Fruit fly (Drosophila melanogaster) whole organism, embryonic: Measurements from ENCODE around the gene CG16953.
A peak's percentile ranks its signal among the peaks of the same experiment; 100 is the strongest.

Experiments
- Aef1 ChIP-seq: fragments of 200-800 bp; sonication (Bioruptor generic); IDR thresholded peaks from 3 replicates; pipeline ENCODE4 v1.3.6; 2022; ENCODE audit warnings: missing biosample characterization, missing genetic modification characterization
- CG10321 ChIP-seq: fragments of 200-800 bp; sonication (Bioruptor generic); IDR thresholded peaks from 2 replicates; pipeline ENCODE4 v1.3.6; 2022; ENCODE audit warnings: missing biosample characterization, missing genetic modification characterization
- CG10654 ChIP-seq: fragments of 200-800 bp; sonication (Bioruptor generic); optimal IDR thresholded peaks from 2 replicates; lab custom pipeline; 2016; ENCODE audit warnings: missing biosample characterization, missing genetic modification characterization
- CG11504 ChIP-seq: fragments of 200-800 bp; sonication (Bioruptor generic); optimal IDR thresholded peaks from 3 replicates; lab custom pipeline; 2019; ENCODE audit warnings: missing biosample characterization, mild to moderate bottlenecking, missing genetic modification characterization, moderate library complexity
- CG11695 ChIP-seq: fragments of 200-800 bp; sonication (Bioruptor generic); IDR thresholded peaks from 3 replicates; pipeline ENCODE4 v1.3.6; 2022; ENCODE audit warnings: missing biosample characterization, missing genetic modification characterization
- CG12104 ChIP-seq: fragments of 200-800 bp; sonication (Bioruptor generic); optimal IDR thresholded peaks from 3 replicates; lab custom pipeline; 2016; ENCODE audit warnings: missing biosample characterization, missing genetic modification characterization
- CG12155 ChIP-seq: fragments of 200-800 bp; sonication (Bioruptor generic); optimal IDR thresholded peaks from 3 replicates; lab custom pipeline; 2016; ENCODE audit warnings: missing biosample characterization, missing genetic modification characterization
- CG13287 ChIP-seq: fragments of 200-800 bp; sonication (Bioruptor generic); IDR thresholded peaks from 2 replicates; pipeline ENCODE4 v1.3.6; 2022; ENCODE audit warnings: missing biosample characterization, missing genetic modification characterization; ENCODE audit not compliant: partially characterized antibody
- CG14965 ChIP-seq: fragments of 200-800 bp; sonication (Bioruptor generic); optimal IDR thresholded peaks from 2 replicates; lab custom pipeline; 2016; ENCODE audit warnings: missing biosample characterization, missing genetic modification characterization, borderline replicate concordance
- CG15696 ChIP-seq: fragments of 200-800 bp; sonication (Bioruptor generic); optimal IDR thresholded peaks from 2 replicates; lab custom pipeline; 2019; ENCODE audit warnings: missing biosample characterization, mild to moderate bottlenecking, missing genetic modification characterization, moderate library complexity
- CG17359 ChIP-seq: fragments of 200-800 bp; sonication (Bioruptor generic); optimal IDR thresholded peaks from 3 replicates; lab custom pipeline; 2018; ENCODE audit warnings: missing biosample characterization, mild to moderate bottlenecking, missing genetic modification characterization, moderate library complexity
- CG2120 ChIP-seq: fragments of 200-800 bp; sonication (Bioruptor generic); optimal IDR thresholded peaks from 3 replicates; lab custom pipeline; 2016; ENCODE audit warnings: missing biosample characterization, missing genetic modification characterization
- CG30403 ChIP-seq: fragments of 200-800 bp; sonication (Bioruptor generic); optimal IDR thresholded peaks from 3 replicates; lab custom pipeline; 2016; ENCODE audit warnings: missing biosample characterization, missing genetic modification characterization
- CG31388 ChIP-seq: fragments of 200-800 bp; sonication (Bioruptor generic); optimal IDR thresholded peaks from 2 replicates; lab custom pipeline; 2016; ENCODE audit warnings: missing biosample characterization, missing genetic modification characterization
- CG32532 ChIP-seq: fragments of 200-800 bp; sonication (Bioruptor generic); IDR thresholded peaks from 2 replicates; pipeline ENCODE4 v1.3.6; 2022; ENCODE audit warnings: missing biosample characterization, missing genetic modification characterization
- CG32772 ChIP-seq: fragments of 200-800 bp; sonication (Bioruptor generic); IDR thresholded peaks from 2 replicates; pipeline ENCODE4 v1.3.6; 2022; ENCODE audit warnings: missing biosample characterization, missing genetic modification characterization
- CG4820 ChIP-seq: fragments of 200-800 bp; sonication (Bioruptor generic); optimal IDR thresholded peaks from 3 replicates; lab custom pipeline; 2016; ENCODE audit warnings: missing biosample characterization, missing genetic modification characterization
- CG6689 ChIP-seq: fragments of 200-800 bp; sonication (Bioruptor generic); IDR thresholded peaks from 2 replicates; pipeline ENCODE4 v1.3.6; 2022; ENCODE audit warnings: missing biosample characterization, missing genetic modification characterization
- CG7357 ChIP-seq: fragments of 200-800 bp; sonication (Bioruptor generic); IDR thresholded peaks from 3 replicates; pipeline ENCODE4 v1.3.6; 2022; ENCODE audit warnings: missing biosample characterization, missing genetic modification characterization
- CG8765 ChIP-seq: fragments of 200-800 bp; sonication (Bioruptor generic); IDR thresholded peaks from 2 replicates; pipeline ENCODE4 v1.3.6; 2022; ENCODE audit warnings: missing biosample characterization, missing genetic modification characterization
- CG9437 ChIP-seq: fragments of 200-800 bp; sonication (Bioruptor generic); optimal IDR thresholded peaks from 2 replicates; lab custom pipeline; 2018; ENCODE audit warnings: missing biosample characterization, mild to moderate bottlenecking, missing genetic modification characterization
- CG9932 ChIP-seq: fragments of 200-800 bp; sonication (Bioruptor generic); IDR thresholded peaks from 2 replicates; pipeline ENCODE4 v1.3.6; 2022; ENCODE audit warnings: missing biosample characterization, missing genetic modification characterization
- Dip2 ChIP-seq: fragments of 200-800 bp; sonication (Bioruptor generic); IDR thresholded peaks from 2 replicates; pipeline ENCODE4 v1.3.6; 2022; ENCODE audit warnings: missing biosample characterization, missing genetic modification characterization
- Doc2 ChIP-seq: fragments of 200-800 bp; sonication (Bioruptor generic); IDR thresholded peaks from 2 replicates; pipeline ENCODE4 v1.3.6; 2022; ENCODE audit warnings: missing biosample characterization, missing genetic modification characterization
- Gsc ChIP-seq: fragments of 200-800 bp; sonication (Bioruptor generic); IDR thresholded peaks from 2 replicates; pipeline ENCODE4 v1.3.6; 2022; ENCODE audit warnings: missing biosample characterization, missing genetic modification characterization
- HLHmδ ChIP-seq: fragments of 200-800 bp; sonication (Bioruptor generic); optimal IDR thresholded peaks from 2 replicates; lab custom pipeline; 2018; ENCODE audit warnings: missing biosample characterization, mild to moderate bottlenecking, missing genetic modification characterization, moderate library complexity
- Nf-YA ChIP-seq: fragments of 200-800 bp; sonication (Bioruptor generic); IDR thresholded peaks from 2 replicates; pipeline ENCODE4 v1.3.6; 2022; ENCODE audit warnings: missing biosample characterization, missing genetic modification characterization
- NfI ChIP-seq: fragments of 200-800 bp; sonication (Bioruptor generic); optimal IDR thresholded peaks from 3 replicates; lab custom pipeline; 2018; ENCODE audit warnings: missing biosample characterization, mild to moderate bottlenecking, missing genetic modification characterization, moderate library complexity
- Oaz ChIP-seq: fragments of 200-800 bp; sonication (Bioruptor generic); IDR thresholded peaks from 2 replicates; pipeline ENCODE4 v1.3.6; 2022; ENCODE audit warnings: missing biosample characterization, missing genetic modification characterization
- Ptx1 ChIP-seq: fragments of 200-800 bp; sonication (Bioruptor generic); IDR thresholded peaks from 2 replicates; pipeline ENCODE4 v1.3.6; 2022; ENCODE audit warnings: missing biosample characterization, missing genetic modification characterization
- ash1 ChIP-seq: fragments of 200-800 bp; sonication (Bioruptor generic); optimal IDR thresholded peaks from 2 replicates; lab custom pipeline; 2018; ENCODE audit warnings: missing biosample characterization, mild to moderate bottlenecking, missing genetic modification characterization
- bbx ChIP-seq: fragments of 200-800 bp; sonication (Bioruptor generic); IDR thresholded peaks from 2 replicates; pipeline ENCODE4 v1.3.6; 2022; ENCODE audit warnings: missing biosample characterization, missing genetic modification characterization; ENCODE audit not compliant: partially characterized antibody
- bcd ChIP-seq: fragments of 200-800 bp; sonication (Bioruptor generic); optimal IDR thresholded peaks from 2 replicates; lab custom pipeline; 2017; ENCODE audit warnings: missing biosample characterization, mild to moderate bottlenecking, missing genetic modification characterization
- chif ChIP-seq, 2 experiments: fragments of 200-800 bp; sonication (Bioruptor generic); optimal IDR thresholded peaks; 3 replicates each; lab custom pipeline; 2016; ENCODE audit warnings: missing biosample characterization in 2 of 2, missing genetic modification characterization in 2 of 2
- crp ChIP-seq, 2 experiments: fragments of 200-800 bp; sonication (Bioruptor generic); optimal IDR thresholded peaks; 2 replicates in 1 of 2; 3 replicates in 1 of 2; lab custom pipeline; 2017; ENCODE audit warnings: missing biosample characterization in 2 of 2, missing genetic modification characterization in 2 of 2, mild to moderate bottlenecking in 1 of 2, moderate library complexity in 1 of 2
- dmrt11E ChIP-seq: fragments of 200-800 bp; sonication (Bioruptor generic); optimal IDR thresholded peaks from 3 replicates; lab custom pipeline; 2018; ENCODE audit warnings: missing biosample characterization, mild to moderate bottlenecking, missing genetic modification characterization, moderate library complexity
- esg ChIP-seq: fragments of 200-800 bp; sonication (Bioruptor generic); conservative IDR thresholded peaks from 2 replicates; pipeline ENCODE4 v1.3.6; 2022; ENCODE audit warnings: missing biosample characterization, missing genetic modification characterization
- eve ChIP-seq, 2 experiments: fragments of >200 bp; optimal IDR thresholded peaks; 2 replicates each; lab custom pipeline; 2017; ENCODE audit warnings: missing biosample characterization in 2 of 2, missing genetic modification characterization in 2 of 2
- gfzf ChIP-seq: fragments of 200-800 bp; sonication (Bioruptor generic); optimal IDR thresholded peaks from 2 replicates; lab custom pipeline; 2016; ENCODE audit warnings: missing biosample characterization, mild to moderate bottlenecking, missing genetic modification characterization, moderate library complexity
- hth ChIP-seq: fragments of >200 bp; optimal IDR thresholded peaks from 2 replicates; lab custom pipeline; 2017; ENCODE audit warnings: inconsistent platforms
- pum ChIP-seq: fragments of 200-800 bp; sonication (Bioruptor generic); optimal IDR thresholded peaks from 2 replicates; lab custom pipeline; 2016; ENCODE audit warnings: missing biosample characterization, missing genetic modification characterization
- salm ChIP-seq: fragments of 200-800 bp; sonication (Bioruptor generic); optimal IDR thresholded peaks from 2 replicates; lab custom pipeline; 2018; ENCODE audit warnings: missing biosample characterization, mild to moderate bottlenecking, missing genetic modification characterization
- slbo ChIP-seq: fragments of 200-800 bp; sonication (Bioruptor generic); IDR thresholded peaks from 2 replicates; pipeline ENCODE4 v1.3.6; 2022; ENCODE audit warnings: missing biosample characterization, missing genetic modification characterization
- slp2 ChIP-seq: fragments of 200-800 bp; sonication (Bioruptor generic); optimal IDR thresholded peaks from 2 replicates; lab custom pipeline; 2016; ENCODE audit warnings: missing biosample characterization, missing genetic modification characterization
- sr ChIP-seq: fragments of 200-800 bp; sonication (Bioruptor generic); IDR thresholded peaks from 3 replicates; pipeline ENCODE4 v1.3.6; 2022; ENCODE audit warnings: missing biosample characterization, missing genetic modification characterization
- tio ChIP-seq: fragments of 200-800 bp; sonication (Bioruptor generic); optimal IDR thresholded peaks from 2 replicates; lab custom pipeline; 2017; ENCODE audit warnings: missing biosample characterization, missing genetic modification characterization, inconsistent platforms
- vfl ChIP-seq: fragments of 200-800 bp; sonication (Bioruptor generic); optimal IDR thresholded peaks from 2 replicates; lab custom pipeline; 2016; ENCODE audit warnings: missing biosample characterization, missing genetic modification characterization
- vnd ChIP-seq: fragments of 200-800 bp; sonication (Bioruptor generic); IDR thresholded peaks from 3 replicates; pipeline ENCODE4 v1.3.6; 2022; ENCODE audit warnings: missing biosample characterization, missing genetic modification characterization; ENCODE audit not compliant: partially characterized antibody
- zen ChIP-seq: fragments of 200-800 bp; sonication (Bioruptor generic); optimal IDR thresholded peaks from 3 replicates; lab custom pipeline; 2018; ENCODE audit warnings: missing biosample characterization, mild to moderate bottlenecking, missing genetic modification characterization, moderate library complexity
- zf30C ChIP-seq: fragments of 200-800 bp; sonication (Bioruptor generic); optimal IDR thresholded peaks from 3 replicates; lab custom pipeline; 2018; ENCODE audit warnings: missing biosample characterization, mild to moderate bottlenecking, missing genetic modification characterization

Gene CG16953

DNA sequence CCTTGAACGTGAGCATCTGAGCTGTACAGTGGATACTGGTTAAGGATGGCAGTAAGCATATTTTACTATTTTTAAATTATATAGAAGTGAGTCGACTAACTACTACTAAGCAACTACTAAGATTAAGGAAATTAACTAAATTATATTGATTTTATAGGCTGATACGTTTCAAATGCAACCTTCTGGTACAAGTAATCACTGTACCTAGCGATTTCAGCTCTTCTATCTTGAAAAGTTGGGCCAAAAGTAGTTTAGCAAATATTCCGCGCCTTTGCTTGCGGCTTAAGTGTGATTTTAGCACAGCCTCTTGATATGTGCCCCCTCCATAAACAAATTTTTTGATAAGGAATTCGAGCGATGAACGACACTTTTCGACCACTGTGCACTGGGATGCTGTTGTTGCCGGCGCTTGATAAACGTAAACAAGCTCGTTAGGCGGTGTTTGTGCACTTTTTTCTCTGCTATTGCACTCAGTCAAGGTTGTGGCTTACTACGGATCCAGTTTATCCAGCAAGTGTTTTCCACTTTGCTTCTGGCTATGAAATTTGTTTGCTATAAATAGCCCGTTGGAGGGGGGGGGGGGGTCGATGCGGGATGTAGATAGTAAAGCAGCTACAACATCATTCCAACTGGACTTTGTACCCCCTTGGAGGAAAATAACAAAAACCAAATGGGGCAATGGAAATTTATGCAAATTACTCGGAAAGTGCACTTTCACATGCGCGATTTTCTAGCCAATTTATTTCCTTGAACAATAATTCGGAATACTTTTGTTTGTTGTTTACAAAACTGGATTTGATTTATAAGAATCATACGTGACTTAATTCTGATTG, 29.1 kb downstream of the CG16953 start:
- TF ChIP-seq CG11504 (tag; lab: Kevin White, UChicago): peak; percentile 82
- TF ChIP-seq CG12155 (GFP tag; lab: Kevin White, UChicago): peak; percentile 54
- TF ChIP-seq sr (GFP tag; lab: Robert Waterston, UW): no peak
- TF ChIP-seq Nf-YA (GFP tag; lab: Robert Waterston, UW): peak; percentile 60; the same call in 1 of the 2 replicates
- TF ChIP-seq CG4820 (GFP tag; lab: Kevin White, UChicago): peak; percentile 57
- no peak for TF ChIP-seq CG10654
- peak; percentile 76 for TF ChIP-seq CG6689 (GFP tag; lab: Robert Waterston, UW)
- peak; percentile 64 for TF ChIP-seq CG17359 (tag; lab: Kevin White, UChicago)
- TF ChIP-seq slp2: peak; percentile 1
- no peak for TF ChIP-seq chif (GFP tag; optimal IDR thresholded peaks at IDR 0.05; lab: Kevin White, UChicago)
- no peak for TF ChIP-seq crp (GFP tag; optimal IDR thresholded peaks at IDR 0.05; lab: Kevin White, UChicago)
- TF ChIP-seq CG2120 (GFP tag; lab: Kevin White, UChicago): peak; percentile 85
- peak; percentile 21 for TF ChIP-seq NfI (GFP tag; lab: Kevin White, UChicago)
- TF ChIP-seq gfzf (GFP tag; lab: Kevin White, UChicago): no peak
- TF ChIP-seq CG9437: peak; percentile 45
- peak; percentile 61 for TF ChIP-seq tio (GFP tag; lab: Kevin White, UChicago)
- no peak for TF ChIP-seq Doc2 (GFP tag; lab: Robert Waterston, UW)
- TF ChIP-seq dmrt11E (tag; lab: Kevin White, UChicago): no peak
- peak; percentile 76 for TF ChIP-seq CG7357 (GFP tag; lab: Robert Waterston, UW)
- TF ChIP-seq CG31388 (GFP tag; lab: Kevin White, UChicago): peak; percentile 41
- peak; percentile 70 for TF ChIP-seq bcd (GFP tag; lab: Kevin White, UChicago)
- no peak for TF ChIP-seq CG12104
- TF ChIP-seq hth (lab: Kevin White, UChicago): no peak
- peak; percentile 9 for TF ChIP-seq vfl (GFP tag; lab: Kevin White, UChicago)
- TF ChIP-seq CG14965 (GFP tag; lab: Kevin White, UChicago): no peak
- no peak for TF ChIP-seq CG10321 (GFP tag; lab: Robert Waterston, UW)
- peak; percentile 90 for TF ChIP-seq CG9932 (GFP tag; lab: Robert Waterston, UW)
- TF ChIP-seq bbx: no peak
- TF ChIP-seq zf30C (GFP tag; lab: Kevin White, UChicago): no peak
- TF ChIP-seq CG13287 (GFP tag; lab: Robert Waterston, UW): no peak
- TF ChIP-seq pum: no peak
- TF ChIP-seq vnd (GFP tag; lab: Robert Waterston, UW): no peak
- no peak for TF ChIP-seq ash1 (GFP tag; lab: Kevin White, UChicago)
- no peak; the same call in 1 of the 2 replicates for TF ChIP-seq Dip2 (GFP tag; lab: Robert Waterston, UW)
- TF ChIP-seq CG30403 (GFP tag; lab: Kevin White, UChicago): peak; percentile 66
- TF ChIP-seq CG11695: peak; percentile 79
- TF ChIP-seq CG32772: peak; percentile 69
- no peak for TF ChIP-seq HLHmδ (GFP tag; lab: Kevin White, UChicago)
- TF ChIP-seq slbo (GFP tag; lab: Robert Waterston, UW): peak; percentile 92
- TF ChIP-seq Oaz (GFP tag; lab: Robert Waterston, UW): peak; percentile 39; the same call in 1 of the 2 replicates
- no peak for TF ChIP-seq zen
- TF ChIP-seq CG15696 (tag; lab: Kevin White, UChicago): peak; percentile 11
- no peak for TF ChIP-seq Gsc (GFP tag; lab: Robert Waterston, UW)
- TF ChIP-seq Ptx1 (GFP tag; lab: Robert Waterston, UW): peak; percentile 88
- peak; percentile 86 for TF ChIP-seq Aef1 (GFP tag; lab: Robert Waterston, UW)
- TF ChIP-seq CG8765 (GFP tag; lab: Robert Waterston, UW): peak; percentile 50; the same call in 1 of the 2 replicates
- peak; percentile 76 for TF ChIP-seq esg (GFP tag; lab: Robert Waterston, UW)
- TF ChIP-seq eve (GFP tag; optimal IDR thresholded peaks at IDR 0.05; lab: Kevin White, UChicago): no peak
- TF ChIP-seq CG32532 (GFP tag; lab: Robert Waterston, UW): peak; percentile 92
- TF ChIP-seq salm (tag; lab: Kevin White, UChicago): no peak
